Worm (Caenorhabditis elegans): ENCODE data around the gene pix-1.

pix-1 gene

DNA sequence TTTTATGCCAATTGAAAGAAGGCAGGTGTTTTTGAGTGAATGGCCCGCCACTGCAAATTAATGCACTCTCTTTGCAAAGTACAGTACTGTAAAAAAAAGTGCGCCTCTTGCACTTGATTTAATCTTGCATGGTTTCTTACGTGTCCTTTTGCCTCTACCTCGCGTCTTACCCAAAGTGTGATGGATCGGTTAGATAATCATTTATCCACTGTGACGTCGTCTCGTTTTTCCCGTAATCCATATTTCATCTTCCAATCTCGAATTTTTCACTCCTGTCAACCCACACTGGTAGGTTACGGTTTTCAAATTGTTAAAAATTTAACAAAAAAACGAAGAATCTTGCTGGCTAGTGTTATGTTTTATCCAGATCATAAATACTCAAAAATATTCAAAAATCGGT, 9.6 kb downstream of the pix-1 start:
- no peak for TF ChIP-seq rnt-1 (tag; optimal IDR thresholded peaks at IDR 0.05)
- no peak for TF ChIP-seq efl-1 (optimal IDR thresholded peaks at IDR 0.05)
- TF ChIP-seq efl-1 (GFP tag; optimal IDR thresholded peaks at IDR 0.05 in 1 of 2), result no peak
- no peak for TF ChIP-seq sox-4 (tag; optimal IDR thresholded peaks at IDR 0.05)
- no peak for TF ChIP-seq lin-13 (GFP tag; optimal IDR thresholded peaks at IDR 0.05)
- TF ChIP-seq jun-1 (tag; optimal IDR thresholded peaks at IDR 0.05), result no peak
- TF ChIP-seq lin-14 (GFP tag; optimal IDR thresholded peaks at IDR 0.05), result peak; percentile 29
- TF ChIP-seq lin-39 (tag; optimal IDR thresholded peaks at IDR 0.05), result no peak
- no peak for TF ChIP-seq pax-3 (tag; optimal IDR thresholded peaks at IDR 0.05)
- TF ChIP-seq nhr-85 (tag), result peak; percentile 87
- TF ChIP-seq Y116A8C.19 (tag; optimal IDR thresholded peaks at IDR 0.05; ENCODE audit: borderline replicate concordance), result no peak
- no peak for TF ChIP-seq lsy-2 (tag; optimal IDR thresholded peaks at IDR 0.05)
- no peak for TF ChIP-seq xbp-1 (tag; optimal IDR thresholded peaks at IDR 0.05)
- no peak for TF ChIP-seq egl-27 (tag; optimal IDR thresholded peaks at IDR 0.05)
- TF ChIP-seq C16A3.4 (tag; optimal IDR thresholded peaks at IDR 0.05), result no peak
- TF ChIP-seq ets-5 (GFP tag; IDR thresholded peaks at IDR 0.05), result no peak
- TF ChIP-seq mab-9 (GFP tag; IDR thresholded peaks at IDR 0.05), result no peak
- no peak for TF ChIP-seq ceh-8 (GFP tag; optimal IDR thresholded peaks at IDR 0.05)
- TF ChIP-seq nhr-84 (tag; optimal IDR thresholded peaks at IDR 0.05), result no peak
- no peak for TF ChIP-seq tlp-1 (tag; optimal IDR thresholded peaks at IDR 0.05)
- TF ChIP-seq blmp-1 (tag; optimal IDR thresholded peaks at IDR 0.05), result peak; percentile 48
- no peak for TF ChIP-seq skn-1 (tag; optimal IDR thresholded peaks at IDR 0.05)
- no peak for TF ChIP-seq ztf-4 (tag; optimal IDR thresholded peaks at IDR 0.05)
- TF ChIP-seq nhr-20 (tag; optimal IDR thresholded peaks at IDR 0.05), result peak; percentile 43
- TF ChIP-seq fkh-10 (GFP tag; optimal IDR thresholded peaks at IDR 0.05), result no peak
- no peak for TF ChIP-seq ama-1 (optimal IDR thresholded peaks at IDR 0.05)
- TF ChIP-seq nhr-76 (tag; optimal IDR thresholded peaks at IDR 0.05), result no peak

DNA sequence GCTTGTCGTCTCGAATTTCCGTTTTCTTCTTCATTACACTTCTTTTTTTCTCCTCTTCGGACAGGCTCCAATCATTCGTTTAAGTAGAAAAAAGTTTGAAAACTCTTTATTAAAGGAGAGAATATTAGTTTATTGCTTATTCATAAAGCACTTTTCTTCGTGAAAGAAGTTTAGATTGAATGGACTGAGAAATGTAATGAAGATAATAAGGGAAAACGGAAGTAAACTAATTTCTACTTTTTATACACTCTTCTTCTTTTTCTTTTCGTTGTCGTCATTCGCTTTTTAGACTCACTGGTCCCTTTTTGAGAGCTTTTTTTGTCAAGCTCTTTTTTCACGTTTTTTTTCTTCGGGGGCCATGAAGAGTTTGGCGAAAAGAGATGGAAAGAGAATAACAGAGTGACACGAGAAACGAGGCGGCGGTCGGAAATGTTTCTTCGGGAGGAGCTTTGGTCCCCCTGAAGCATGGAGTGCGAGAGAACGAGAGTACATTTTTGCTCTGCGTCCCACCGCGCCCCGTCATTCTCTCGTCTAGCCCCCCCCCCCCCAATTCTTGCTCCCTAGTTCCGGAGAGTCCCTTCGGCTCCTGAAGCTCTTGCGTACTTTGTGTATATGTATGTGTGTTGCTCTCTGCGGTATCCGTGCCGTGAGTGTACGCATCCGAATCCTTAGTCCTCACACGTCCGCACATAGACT, 12.2 kb downstream of the pix-1 start:
- TF ChIP-seq swsn-7 (tag; optimal IDR thresholded peaks at IDR 0.05), result peak; percentile 36
- TF ChIP-seq nhr-84 (tag; optimal IDR thresholded peaks at IDR 0.05), result no peak
- peak; percentile 47 for TF ChIP-seq dsc-1 (tag; optimal IDR thresholded peaks at IDR 0.05)
- TF ChIP-seq nhr-77 (tag; optimal IDR thresholded peaks at IDR 0.05), result no peak
- TF ChIP-seq snpc-4 (tag; optimal IDR thresholded peaks at IDR 0.05), result no peak
- TF ChIP-seq dpl-1 (GFP tag; optimal IDR thresholded peaks at IDR 0.05), result no peak
- peak; percentile 28 for TF ChIP-seq ceh-63 (GFP tag; optimal IDR thresholded peaks at IDR 0.05)
- TF ChIP-seq fos-1 (tag; optimal IDR thresholded peaks at IDR 0.05), result no peak
- TF ChIP-seq F16B12.6 (tag; optimal IDR thresholded peaks at IDR 0.05), result no peak
- no peak for TF ChIP-seq hpl-2 (GFP tag; optimal IDR thresholded peaks at IDR 0.05)
- no peak for TF ChIP-seq hlh-4 (tag; optimal IDR thresholded peaks at IDR 0.05)
- TF ChIP-seq lin-35 (GFP tag; optimal IDR thresholded peaks at IDR 0.05), result peak in 1 of 2 experiments; percentile 13
- TF ChIP-seq vab-15 (tag; optimal IDR thresholded peaks at IDR 0.05), result no peak
- no peak for TF ChIP-seq C16A3.4 (tag; optimal IDR thresholded peaks at IDR 0.05)
- TF ChIP-seq skn-1 (tag; optimal IDR thresholded peaks at IDR 0.05), result peak; percentile 44
- TF ChIP-seq nhr-20 (tag; optimal IDR thresholded peaks at IDR 0.05), result no peak
- TF ChIP-seq nhr-12 (tag; optimal IDR thresholded peaks at IDR 0.05), result no peak
- peak; percentile 33 for TF ChIP-seq zag-1 (tag; optimal IDR thresholded peaks at IDR 0.05)
- TF ChIP-seq mab-9 (GFP tag; IDR thresholded peaks at IDR 0.05), result peak; percentile 54; the same call in 1 of the 2 replicates
- TF ChIP-seq lin-39 (tag; optimal IDR thresholded peaks at IDR 0.05), result peak; percentile 10
- TF ChIP-seq elt-3 (tag; optimal IDR thresholded peaks at IDR 0.05), result no peak
- peak; percentile 73 for TF ChIP-seq ces-1 (GFP tag; optimal IDR thresholded peaks at IDR 0.05)
- peak; percentile 76 for TF ChIP-seq fkh-8 (tag; optimal IDR thresholded peaks at IDR 0.05)
- no peak for TF ChIP-seq nhr-11 (tag; optimal IDR thresholded peaks at IDR 0.05)
- no peak for TF ChIP-seq ztf-11 (tag; optimal IDR thresholded peaks at IDR 0.05)
- no peak for TF ChIP-seq ztf-4 (tag; optimal IDR thresholded peaks at IDR 0.05)
- no peak for TF ChIP-seq mdl-1 (tag; optimal IDR thresholded peaks at IDR 0.05)
- no peak for TF ChIP-seq unc-62 (GFP tag; optimal IDR thresholded peaks at IDR 0.05)
- TF ChIP-seq fkh-10 (GFP tag; optimal IDR thresholded peaks at IDR 0.05), result peak; percentile 37
- TF ChIP-seq Y116A8C.19 (tag; optimal IDR thresholded peaks at IDR 0.05; ENCODE audit: borderline replicate concordance), result no peak
- TF ChIP-seq nhr-19 (GFP tag; conservative IDR thresholded peaks at IDR 0.05), result peak; percentile 55
- TF ChIP-seq lin-15B (tag; optimal IDR thresholded peaks at IDR 0.05), result no peak
- TF ChIP-seq grh-1 (GFP tag; IDR thresholded peaks at IDR 0.05), result no peak
- peak; percentile 36 for TF ChIP-seq rnt-1 (tag; optimal IDR thresholded peaks at IDR 0.05)
- peak in 1 of 2 experiments; percentile 46 for TF ChIP-seq lsy-2 (tag; optimal IDR thresholded peaks at IDR 0.05)

Data from whole organism, L1 larva.